Fruit fly (Drosophila melanogaster) whole organism, embryonic: ENCODE results near the gene CG45488.

Source experiments
- Antp ChIP-seq: fragments of 200-800 bp; sonication (Bioruptor generic); optimal IDR thresholded peaks from 3 replicates; lab custom pipeline; 2016; ENCODE audit warnings: missing biosample characterization, missing genetic modification characterization
- Blimp-1 ChIP-seq: fragments of 200-800 bp; sonication (Bioruptor generic); optimal IDR thresholded peaks from 3 replicates; lab custom pipeline; 2018; ENCODE audit warnings: missing biosample characterization, missing genetic modification characterization, mild to moderate bottlenecking, moderate library complexity, missing genetic modification reagents
- BtbVII ChIP-seq: fragments of 200-800 bp; sonication (Bioruptor generic); optimal IDR thresholded peaks from 3 replicates; lab custom pipeline; 2017; ENCODE audit warnings: missing biosample characterization, mild to moderate bottlenecking, missing genetic modification characterization
- CG11695 ChIP-seq: fragments of 200-800 bp; sonication (Bioruptor generic); IDR thresholded peaks from 3 replicates; pipeline ENCODE4 v1.3.6; 2022; ENCODE audit warnings: missing biosample characterization, missing genetic modification characterization
- CG12391 ChIP-seq: fragments of 200-800 bp; sonication (Bioruptor generic); optimal IDR thresholded peaks from 3 replicates; lab custom pipeline; 2018; ENCODE audit warnings: missing biosample characterization, mild to moderate bottlenecking, missing genetic modification characterization, moderate library complexity
- CG12769 ChIP-seq: fragments of 200-800 bp; sonication (Bioruptor generic); optimal IDR thresholded peaks from 2 replicates; lab custom pipeline; 2019; ENCODE audit warnings: missing biosample characterization, mild to moderate bottlenecking, missing genetic modification characterization, moderate library complexity
- CG13624 ChIP-seq: fragments of 200-800 bp; sonication (Bioruptor generic); optimal IDR thresholded peaks from 2 replicates; lab custom pipeline; 2016; ENCODE audit warnings: missing biosample characterization, missing genetic modification characterization
- CG18476 ChIP-seq: fragments of 200-800 bp; sonication (Bioruptor generic); optimal IDR thresholded peaks from 2 replicates; lab custom pipeline; 2016; ENCODE audit warnings: missing biosample characterization, mild to moderate bottlenecking, missing genetic modification characterization
- CG18619 ChIP-seq: fragments of 200-800 bp; sonication (Bioruptor generic); optimal IDR thresholded peaks from 3 replicates; lab custom pipeline; 2017; ENCODE audit warnings: missing biosample characterization, mild to moderate bottlenecking, missing genetic modification characterization
- CG3065 ChIP-seq: fragments of 200-800 bp; sonication (Bioruptor generic); optimal IDR thresholded peaks from 2 replicates; lab custom pipeline; 2016; ENCODE audit warnings: missing biosample characterization, missing genetic modification characterization
- CG34422 ChIP-seq: fragments of 200-800 bp; sonication (Bioruptor generic); IDR thresholded peaks from 3 replicates; pipeline ENCODE4 v1.3.6; 2022; ENCODE audit warnings: missing biosample characterization, missing genetic modification characterization
- CG6854 ChIP-seq: fragments of 200-800 bp; sonication (Bioruptor generic); optimal IDR thresholded peaks from 3 replicates; lab custom pipeline; 2017; ENCODE audit warnings: missing biosample characterization, mild to moderate bottlenecking, missing genetic modification characterization
- CG7786 ChIP-seq: fragments of 200-800 bp; sonication (Bioruptor generic); optimal IDR thresholded peaks from 2 replicates; lab custom pipeline; 2016; ENCODE audit warnings: missing biosample characterization, missing genetic modification characterization
- CG9797 ChIP-seq: fragments of 200-800 bp; sonication (Bioruptor generic); optimal IDR thresholded peaks from 3 replicates; lab custom pipeline; 2018; ENCODE audit warnings: missing biosample characterization, mild to moderate bottlenecking, missing genetic modification characterization
- Chrac-16 ChIP-seq: fragments of 200-800 bp; sonication (Bioruptor generic); optimal IDR thresholded peaks from 3 replicates; lab custom pipeline; 2016; ENCODE audit warnings: missing biosample characterization, missing genetic modification characterization
- CkIIα-i1 ChIP-seq: fragments of 200-800 bp; sonication (Bioruptor generic); IDR thresholded peaks from 2 replicates; pipeline ENCODE4 v1.3.6; 2022; ENCODE audit warnings: missing biosample characterization, missing genetic modification characterization
- CrebB ChIP-seq: fragments of 200-800 bp; sonication (Bioruptor generic); optimal IDR thresholded peaks from 3 replicates; lab custom pipeline; 2018; ENCODE audit warnings: missing biosample characterization, mild to moderate bottlenecking, missing genetic modification characterization
- Dip3 ChIP-seq: fragments of 200-800 bp; sonication (Bioruptor generic); optimal IDR thresholded peaks from 3 replicates; lab custom pipeline; 2016; ENCODE audit warnings: missing biosample characterization, missing genetic modification characterization
- Eip74EF ChIP-seq, 2 experiments: fragments of 200-800 bp in 1 of 2; fragments of >200 bp in 1 of 2; sonication (Bioruptor generic) in 1 of 2; optimal IDR thresholded peaks; 2 replicates each; lab custom pipeline; 2017 to 2019; ENCODE audit warnings: missing biosample characterization in 2 of 2, missing genetic modification characterization in 2 of 2, mild to moderate bottlenecking in 1 of 2, moderate library complexity in 1 of 2
- Hr3 ChIP-seq: fragments of 200-800 bp; sonication (Bioruptor generic); optimal IDR thresholded peaks from 3 replicates; lab custom pipeline; 2016; ENCODE audit warnings: missing biosample characterization, missing genetic modification characterization
- Kr ChIP-seq: fragments of 200-800 bp; sonication (Bioruptor generic); optimal IDR thresholded peaks from 2 replicates; lab custom pipeline; 2017; ENCODE audit warnings: missing biosample characterization, mild to moderate bottlenecking, missing genetic modification characterization
- Med ChIP-seq: fragments of 200-800 bp; sonication (Bioruptor generic); peaks from one replicate; lab custom pipeline; 2016; ENCODE audit warnings: missing biosample characterization, missing genetic modification characterization, mild to moderate bottlenecking, inconsistent platforms, moderate library complexity
- ase ChIP-seq: fragments of 200-800 bp; sonication (Bioruptor generic); IDR thresholded peaks from 3 replicates; pipeline ENCODE4 v1.3.6; 2022; ENCODE audit warnings: missing biosample characterization, missing genetic modification characterization
- cg ChIP-seq: fragments of 200-800 bp; sonication (Bioruptor generic); optimal IDR thresholded peaks from 3 replicates; lab custom pipeline; 2019; ENCODE audit warnings: missing biosample characterization, mild to moderate bottlenecking, missing genetic modification characterization, moderate library complexity
- chif ChIP-seq, 2 experiments: fragments of 200-800 bp; sonication (Bioruptor generic); optimal IDR thresholded peaks; 3 replicates each; lab custom pipeline; 2016; ENCODE audit warnings: missing biosample characterization in 2 of 2, missing genetic modification characterization in 2 of 2
- chinmo ChIP-seq: fragments of 200-800 bp; sonication (Bioruptor generic); IDR thresholded peaks from 4 replicates; pipeline ENCODE4 v1.3.6; 2022; ENCODE audit warnings: missing biosample characterization, missing genetic modification characterization; ENCODE audit not compliant: partially characterized antibody
- dati ChIP-seq: fragments of 200-800 bp; sonication (Bioruptor generic); IDR thresholded peaks from 2 replicates; pipeline ENCODE4 v1.3.6; 2022; ENCODE audit warnings: missing biosample characterization, missing genetic modification characterization
- en ChIP-seq: fragments of 200-800 bp; sonication (Bioruptor generic); optimal IDR thresholded peaks from 2 replicates; lab custom pipeline; 2016; ENCODE audit warnings: missing biosample characterization, missing genetic modification characterization
- ewg ChIP-seq: fragments of 200-800 bp; sonication (Bioruptor generic); optimal IDR thresholded peaks from 3 replicates; lab custom pipeline; 2017; ENCODE audit warnings: mild to moderate bottlenecking, missing biosample characterization, missing genetic modification reagents, missing genetic modification characterization
- gcm ChIP-seq: fragments of 200-800 bp; sonication (Bioruptor generic); optimal IDR thresholded peaks from 2 replicates; lab custom pipeline; 2019; ENCODE audit warnings: missing biosample characterization, mild to moderate bottlenecking, missing genetic modification characterization, moderate library complexity
- kah ChIP-seq: fragments of 200-800 bp; sonication (Bioruptor generic); optimal IDR thresholded peaks from 2 replicates; lab custom pipeline; 2018; ENCODE audit warnings: missing biosample characterization, mild to moderate bottlenecking, missing genetic modification characterization
- luna ChIP-seq: fragments of 200-800 bp; sonication (Bioruptor generic); optimal IDR thresholded peaks from 2 replicates; lab custom pipeline; 2016; ENCODE audit warnings: missing biosample characterization, missing genetic modification characterization
- nerfin-1 ChIP-seq: fragments of 200-800 bp; sonication (Bioruptor generic); optimal IDR thresholded peaks from 3 replicates; lab custom pipeline; 2019; ENCODE audit warnings: missing biosample characterization, mild to moderate bottlenecking, missing genetic modification characterization, moderate library complexity
- phol ChIP-seq: fragments of 200-800 bp; sonication (Bioruptor generic); optimal IDR thresholded peaks from 3 replicates; lab custom pipeline; 2018; ENCODE audit warnings: missing biosample characterization, mild to moderate bottlenecking, missing genetic modification characterization, moderate library complexity
- pros ChIP-seq: fragments of 200-800 bp; sonication (Bioruptor generic); optimal IDR thresholded peaks from 3 replicates; lab custom pipeline; 2019; ENCODE audit warnings: missing biosample characterization, mild to moderate bottlenecking, missing genetic modification characterization, moderate library complexity
- repo ChIP-seq: fragments of 200-800 bp; sonication (Bioruptor generic); optimal IDR thresholded peaks from 2 replicates; lab custom pipeline; 2016; ENCODE audit warnings: missing biosample characterization, missing genetic modification characterization
- scrt ChIP-seq: fragments of 200-800 bp; sonication (Bioruptor generic); optimal IDR thresholded peaks from 2 replicates; lab custom pipeline; 2018; ENCODE audit warnings: missing biosample characterization, mild to moderate bottlenecking, missing genetic modification characterization, moderate library complexity
- sd ChIP-seq: fragments of 200-800 bp; sonication (Bioruptor generic); optimal IDR thresholded peaks from 3 replicates; lab custom pipeline; 2018; ENCODE audit warnings: missing biosample characterization, mild to moderate bottlenecking, missing genetic modification characterization, moderate library complexity
- shn ChIP-seq: fragments of 200-800 bp; sonication (Bioruptor generic); optimal IDR thresholded peaks from 3 replicates; lab custom pipeline; 2016; ENCODE audit warnings: missing biosample characterization, missing genetic modification characterization
- sima ChIP-seq: fragments of 200-800 bp; sonication (Bioruptor generic); optimal IDR thresholded peaks from 2 replicates; lab custom pipeline; 2016; ENCODE audit warnings: missing biosample characterization, missing genetic modification characterization
- so ChIP-seq: fragments of 200-800 bp; sonication (Bioruptor generic); IDR thresholded peaks from 3 replicates; pipeline ENCODE4 v1.3.6; 2022; ENCODE audit warnings: missing biosample characterization, missing genetic modification characterization
- sqz ChIP-seq: fragments of 200-800 bp; sonication (Bioruptor generic); optimal IDR thresholded peaks from 3 replicates; lab custom pipeline; 2018; ENCODE audit warnings: missing biosample characterization, mild to moderate bottlenecking, missing genetic modification characterization
- sr ChIP-seq: fragments of 200-800 bp; sonication (Bioruptor generic); IDR thresholded peaks from 3 replicates; pipeline ENCODE4 v1.3.6; 2022; ENCODE audit warnings: missing biosample characterization, missing genetic modification characterization
- ssp ChIP-seq: fragments of 200-800 bp; sonication (Bioruptor generic); IDR thresholded peaks from 2 replicates; pipeline ENCODE4 v1.3.6; 2022; ENCODE audit warnings: missing biosample characterization, missing genetic modification characterization
- tin ChIP-seq: fragments of 200-800 bp; sonication (Bioruptor generic); optimal IDR thresholded peaks from 3 replicates; lab custom pipeline; 2016; ENCODE audit warnings: missing biosample characterization, missing genetic modification characterization
- tx ChIP-seq: fragments of 200-800 bp; sonication (Bioruptor generic); optimal IDR thresholded peaks from 2 replicates; lab custom pipeline; 2016; ENCODE audit warnings: missing biosample characterization, missing genetic modification characterization
- vvl ChIP-seq: fragments of 200-800 bp; sonication (Bioruptor generic); IDR thresholded peaks from 2 replicates; pipeline ENCODE4 v1.3.6; 2022; ENCODE audit warnings: missing biosample characterization, missing genetic modification characterization

The CG45488 gene

DNA sequence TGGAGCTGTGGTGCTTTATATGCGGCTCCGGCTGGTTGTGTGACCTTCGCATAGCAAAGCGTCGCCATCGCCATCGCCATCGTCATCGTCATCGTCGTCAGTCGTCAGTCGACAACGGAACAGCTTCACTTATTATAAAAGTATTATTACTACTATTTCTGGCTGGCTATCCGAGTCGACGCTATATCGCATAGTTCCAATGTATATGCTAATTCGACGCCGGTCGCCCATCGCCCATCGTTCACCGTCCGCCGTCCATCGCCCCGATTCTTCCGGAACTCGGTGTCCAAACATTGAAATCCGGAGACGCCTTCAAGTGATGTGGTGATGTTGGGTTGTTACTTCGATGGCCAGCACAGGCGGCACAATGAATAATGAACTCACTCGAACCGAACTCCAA is 28.2 kb downstream of the CG45488 start:
- TF ChIP-seq vvl (GFP tag; lab: Robert Waterston, UW) = peak; percentile 38; the same call in 1 of the 2 replicates
- TF ChIP-seq BtbVII (GFP tag; lab: Kevin White, UChicago) = no peak
- TF ChIP-seq CG34422 (GFP tag; lab: Robert Waterston, UW) = no peak
- TF ChIP-seq chif (GFP tag; optimal IDR thresholded peaks at IDR 0.05; lab: Kevin White, UChicago) = no peak
- peak in 1 of 2 experiments; percentile 51 for TF ChIP-seq Eip74EF (GFP tag; optimal IDR thresholded peaks at IDR 0.05; lab: Kevin White, UChicago)
- TF ChIP-seq CG12769 (tag; lab: Kevin White, UChicago) = peak; percentile 67
- TF ChIP-seq CG13624 (GFP tag; lab: Kevin White, UChicago) = no peak
- TF ChIP-seq dati = no peak
- TF ChIP-seq ewg (GFP tag; lab: Kevin White, UChicago) = no peak
- TF ChIP-seq chinmo = 0 out of 4 replicates have a peak, but pooled peaks have one; percentile 50
- no peak for TF ChIP-seq CG12391 (tag; lab: Kevin White, UChicago)
- TF ChIP-seq sima (GFP tag; lab: Kevin White, UChicago) = no peak
- TF ChIP-seq sd (tag; lab: Kevin White, UChicago) = peak; percentile 78
- TF ChIP-seq repo = no peak
- TF ChIP-seq luna (GFP tag; lab: Kevin White, UChicago) = no peak
- no peak for TF ChIP-seq Chrac-16 (GFP tag; lab: Kevin White, UChicago)
- no peak for TF ChIP-seq Antp (GFP tag; lab: Kevin White, UChicago)
- TF ChIP-seq Med (GFP tag; lab: Kevin White, UChicago) = peak; percentile 51
- TF ChIP-seq sr (GFP tag; lab: Robert Waterston, UW) = 0 out of 3 replicates have a peak, but pooled peaks have one; percentile 21

DNA sequence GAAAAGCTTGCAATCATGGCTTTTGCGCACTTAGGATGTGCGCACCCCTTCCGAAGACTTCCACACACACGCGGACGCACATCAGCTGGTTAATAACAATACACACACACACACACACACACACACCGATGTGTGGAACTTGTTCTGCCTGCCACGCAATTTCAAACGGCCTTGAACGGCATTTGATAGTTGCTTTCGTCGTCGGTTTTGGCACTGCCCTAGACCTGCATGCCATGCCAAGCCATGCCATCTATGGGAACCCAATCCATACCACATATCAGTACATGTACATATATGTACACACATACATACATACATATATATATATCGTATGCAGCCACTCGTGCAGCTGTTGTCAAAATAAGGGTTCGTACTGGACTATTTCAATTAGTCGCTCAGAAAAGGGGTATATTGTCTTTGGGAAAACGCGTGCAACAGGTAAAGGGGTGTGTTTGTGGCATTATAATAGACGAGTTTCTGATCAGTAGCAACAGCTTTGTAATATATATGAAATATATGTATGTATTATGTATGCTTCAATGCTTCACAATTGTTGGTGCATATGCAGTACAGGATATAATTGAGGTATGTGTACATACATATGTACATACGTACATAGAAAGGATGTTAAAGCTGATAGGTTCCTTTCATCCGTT is 30.1 kb downstream of the CG45488 start, which contains the start of gene amn:
amn (minus strand) TSS at position 51 of the 656 bp plus-strand sequence.
- peak; percentile 49 for TF ChIP-seq cg (GFP tag; lab: Kevin White, UChicago)
- TF ChIP-seq pros (GFP tag; lab: Kevin White, UChicago) = peak; percentile 12
- TF ChIP-seq CrebB = no peak
- TF ChIP-seq nerfin-1 (tag; lab: Kevin White, UChicago) = peak; percentile 65
- no peak for TF ChIP-seq en (GFP tag; lab: Kevin White, UChicago)
- TF ChIP-seq gcm (GFP tag; lab: Kevin White, UChicago) = peak; percentile 19
- TF ChIP-seq tx = no peak
- TF ChIP-seq kah = no peak
- TF ChIP-seq Kr = peak; percentile 53
- TF ChIP-seq so (GFP tag; lab: Robert Waterston, UW) = no peak
- TF ChIP-seq CG9797 = no peak
- peak; percentile 59 for TF ChIP-seq scrt (GFP tag; lab: Kevin White, UChicago)

DNA sequence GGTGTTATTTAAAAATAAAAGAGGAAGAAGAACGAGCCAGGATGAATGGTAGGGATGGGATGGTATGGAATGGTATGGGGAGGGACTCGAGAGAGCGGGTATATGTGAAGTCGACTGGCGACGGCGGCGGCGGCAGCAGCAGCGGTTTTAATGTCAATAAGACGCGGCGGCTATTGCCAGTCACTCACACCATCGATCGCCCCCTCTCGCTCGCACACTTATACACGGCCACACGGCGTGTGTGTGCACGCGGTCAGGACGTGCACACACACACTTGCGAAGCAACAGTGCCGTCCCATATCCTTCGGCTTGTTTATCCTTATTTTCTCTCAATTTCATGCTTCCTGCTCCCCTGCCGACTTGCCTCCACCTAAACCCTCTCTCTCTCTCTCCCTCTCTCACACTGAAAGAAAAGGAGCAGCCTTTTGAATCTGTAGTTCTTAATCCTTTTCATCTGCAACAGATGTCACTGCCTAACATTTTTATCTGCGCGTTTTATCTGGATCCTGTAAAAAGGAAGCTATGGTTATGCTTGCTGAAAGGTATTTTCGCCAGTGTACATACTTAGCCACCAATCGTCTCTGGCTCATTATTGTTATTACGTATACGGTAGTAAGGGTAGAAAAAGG is 31.0 kb downstream of the CG45488 start:
- no peak for TF ChIP-seq CkIIα-i1 (GFP tag; lab: Robert Waterston, UW)
- peak; percentile 55; the same call in 1 of the 3 replicates for TF ChIP-seq CG11695 (GFP tag; lab: Robert Waterston, UW)
- TF ChIP-seq ssp (GFP tag; lab: Robert Waterston, UW) = peak; percentile 63
- TF ChIP-seq CG6854 (GFP tag; lab: Kevin White, UChicago) = peak; percentile 67
- TF ChIP-seq CG3065 (GFP tag; lab: Kevin White, UChicago) = peak; percentile 61
- TF ChIP-seq CG18619 (GFP tag; lab: Kevin White, UChicago) = peak; percentile 85
- TF ChIP-seq shn = peak; percentile 86
- TF ChIP-seq Hr3 (GFP tag; lab: Kevin White, UChicago) = peak; percentile 85
- peak; percentile 80 for TF ChIP-seq tin
- peak; percentile 90 for TF ChIP-seq CG7786 (GFP tag; lab: Kevin White, UChicago)
- peak; percentile 93 for TF ChIP-seq CG12769 (tag; lab: Kevin White, UChicago)
- peak; percentile 81 for TF ChIP-seq Dip3 (GFP tag; lab: Kevin White, UChicago)
- peak; percentile 63 for TF ChIP-seq CG18476 (GFP tag; lab: Kevin White, UChicago)
- peak; percentile 13; the same call in 1 of the 3 replicates for TF ChIP-seq ase (GFP tag; lab: Robert Waterston, UW)
- TF ChIP-seq Blimp-1 (GFP tag; lab: Kevin White, UChicago) = peak; percentile 65
- peak; percentile 79 for TF ChIP-seq phol
- peak; percentile 14 for TF ChIP-seq sqz
